Worm (Caenorhabditis elegans): ENCODE measurements around the gene F55G7.5.
"Not testable (repeated sequence)": the region's sequence is repeated elsewhere in the genome, so short reads cannot be mapped to it uniquely, and the experiment has no call there.

Gene F55G7.5

DNA sequence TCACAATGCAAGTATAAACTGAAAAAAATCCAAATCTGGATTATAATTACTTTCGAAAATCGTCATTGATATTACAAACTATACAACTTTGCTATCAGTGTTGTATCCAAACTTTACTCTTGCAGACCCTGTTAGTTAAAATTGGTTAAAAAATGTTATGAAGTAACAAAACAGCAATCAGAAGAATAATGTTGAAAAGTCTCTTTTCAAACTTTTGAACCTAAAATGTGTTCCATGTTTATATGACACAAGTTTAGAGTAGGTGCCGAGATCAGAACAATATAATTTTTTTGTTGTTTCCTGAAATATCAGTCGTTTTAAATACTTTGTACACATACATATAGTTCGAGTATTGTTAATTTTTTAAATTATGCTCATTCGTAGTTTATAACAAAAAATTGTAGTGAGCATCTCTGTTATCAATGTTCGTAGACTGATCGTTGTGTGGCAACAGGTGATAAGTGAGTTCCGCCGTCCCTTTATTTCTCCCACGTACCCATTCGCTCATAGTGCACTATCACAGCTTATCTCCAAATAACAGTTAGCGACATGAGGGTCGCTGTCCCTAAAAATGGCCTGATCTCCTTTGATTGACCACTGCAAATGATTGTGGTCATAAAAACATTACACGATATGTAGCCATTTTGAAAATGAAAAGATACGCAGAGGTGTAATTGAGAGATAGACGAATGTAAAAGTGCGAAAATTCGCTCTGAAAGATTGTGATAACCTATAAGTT lies 23.5 kb upstream of the F55G7.5 start (continued):
- TF ChIP-seq rcor-1 (GFP tag; IDR thresholded peaks at IDR 0.05) (no peak), chd-7 (tag; optimal IDR thresholded peaks at IDR 0.05) (peak; percentile 22), F49E8.2 (tag; optimal IDR thresholded peaks at IDR 0.05; ENCODE audit: insufficient read depth) (no peak), snpc-1.1 (tag; optimal IDR thresholded peaks at IDR 0.05; ENCODE audit: insufficient read depth) (no peak), T26A5.8 (tag; optimal IDR thresholded peaks at IDR 0.05) (no peak), madf-10 (tag; optimal IDR thresholded peaks at IDR 0.05) (peak; percentile 9), ztf-28 (GFP tag; IDR thresholded peaks at IDR 0.05) (no peak), dox-1 (GFP tag; IDR thresholded peaks at IDR 0.05) (no peak; the same call in 1 of the 2 replicates), ceh-100 (GFP tag; IDR thresholded peaks at IDR 0.05) (no peak), athp-1 (tag; optimal IDR thresholded peaks at IDR 0.05) (no peak), D2030.7 (GFP tag; IDR thresholded peaks at IDR 0.05) (no peak), ztf-22 (GFP tag; optimal IDR thresholded peaks at IDR 0.05) (peak; percentile 68), ztf-25 (GFP tag; IDR thresholded peaks at IDR 0.05) (no peak), Y56A3A.18 (GFP tag; IDR thresholded peaks at IDR 0.05) (no peak), nhr-80 (tag; optimal IDR thresholded peaks at IDR 0.05) (peak; percentile 94), mxl-1 (tag; optimal IDR thresholded peaks at IDR 0.05) (no peak), ama-1 (optimal IDR thresholded peaks at IDR 0.05) (no peak), ama-1 (GFP tag; optimal IDR thresholded peaks at IDR 0.05) (no peak), madf-8 (GFP tag; conservative IDR thresholded peaks at IDR 0.05) (no peak), ekl-4 (GFP tag; IDR thresholded peaks at IDR 0.05) (no peak), lin-40 (tag; optimal IDR thresholded peaks at IDR 0.05) (peak; percentile 8)

DNA sequence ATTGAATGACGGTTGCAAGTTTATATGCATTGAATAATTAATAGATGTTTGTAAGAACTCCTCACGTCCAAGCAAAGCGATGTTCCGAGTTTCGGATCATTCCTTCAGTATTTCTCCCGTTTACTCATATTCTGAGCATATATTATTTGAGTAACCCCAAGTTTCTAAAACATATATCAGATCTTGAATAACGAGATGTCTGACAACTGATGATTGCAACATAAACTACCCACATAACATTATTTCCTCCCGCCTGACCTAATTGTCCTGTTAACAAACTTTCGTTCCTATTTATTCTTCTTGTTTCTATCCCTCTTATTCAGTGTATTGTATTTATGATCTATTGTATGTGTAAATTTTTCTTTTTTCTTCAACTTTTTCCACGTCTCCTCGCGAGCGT lies 22.4 kb upstream of the F55G7.5 start, which contains the start of gene C49F5.13:
Gene C49F5.13 (plus strand): TSS at position 301 of the 400 bp plus-strand sequence.
- TF ChIP-seq egrh-3 (GFP tag; IDR thresholded peaks at IDR 0.05); lin-26 (GFP tag; IDR thresholded peaks at IDR 0.05); ztf-3 (GFP tag; optimal IDR thresholded peaks at IDR 0.05): not testable (repeated sequence)

DNA sequence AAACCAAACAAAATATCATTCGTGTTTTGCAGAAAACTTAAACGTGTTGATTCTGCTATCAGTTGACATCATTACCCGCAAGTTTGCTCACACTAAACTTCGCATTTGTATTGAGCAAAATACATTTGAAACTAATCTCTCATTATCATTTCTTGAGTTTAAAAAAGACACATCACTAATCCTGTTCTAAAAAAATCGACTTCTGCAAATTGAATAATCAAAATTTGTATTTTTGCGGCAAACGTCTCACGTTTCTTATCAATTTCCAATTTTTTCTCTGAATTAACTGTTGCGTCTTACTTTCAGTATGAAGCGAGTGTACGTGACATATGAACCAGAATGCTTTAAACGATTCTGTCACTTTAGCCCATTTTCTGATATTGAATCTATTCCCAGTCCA lies 21.1 kb upstream of the F55G7.5 start, which contains the start of gene C49F5.8:
Gene C49F5.8 (plus strand): TSS at position 301 of the 400 bp plus-strand sequence.
- TF ChIP-seq nhr-80 (tag; optimal IDR thresholded peaks at IDR 0.05) (peak; percentile 7), T26A5.8 (tag; optimal IDR thresholded peaks at IDR 0.05) (no peak)

- no peak for TF ChIP-seq gei-17 (GFP tag; optimal IDR thresholded peaks at IDR 0.05)
- no peak for TF ChIP-seq ztf-22 (GFP tag; optimal IDR thresholded peaks at IDR 0.05)
- TF ChIP-seq let-607 (tag; optimal IDR thresholded peaks at IDR 0.05): no peak
Observed at ce11 chrX:11957246-11957645, 18.5 kb upstream of the F55G7.5 start, which contains the start of gene T08D10.5. Gene T08D10.5 (plus strand): TSS chrX:11957546.

DNA sequence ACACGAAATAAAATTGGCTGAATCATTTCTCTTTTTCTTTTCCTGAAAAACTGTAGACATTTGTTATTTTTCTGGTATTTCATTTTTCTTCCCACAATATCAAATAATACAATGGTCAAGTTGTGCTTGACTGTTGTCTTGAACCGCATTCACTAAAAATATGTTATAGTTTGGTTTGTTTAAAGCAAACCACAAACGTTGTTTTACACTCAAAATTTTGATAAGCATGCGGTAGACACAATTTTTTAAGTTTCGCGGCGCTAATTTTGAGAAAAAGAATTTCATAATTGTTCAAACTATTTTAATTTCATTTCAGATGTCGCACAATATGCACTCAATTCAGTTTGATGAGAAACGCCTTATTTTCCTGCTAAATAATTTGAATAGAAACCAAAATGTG lies 16.4 kb upstream of the F55G7.5 start, which contains the start of gene T08D10.3:
Gene T08D10.3 (plus strand): TSS at position 301 of the 400 bp plus-strand sequence.
- TF ChIP-seq nhr-80 (tag; optimal IDR thresholded peaks at IDR 0.05): peak; percentile 8
- no peak for TF ChIP-seq akir-1 (GFP tag; optimal IDR thresholded peaks at IDR 0.05)

DNA sequence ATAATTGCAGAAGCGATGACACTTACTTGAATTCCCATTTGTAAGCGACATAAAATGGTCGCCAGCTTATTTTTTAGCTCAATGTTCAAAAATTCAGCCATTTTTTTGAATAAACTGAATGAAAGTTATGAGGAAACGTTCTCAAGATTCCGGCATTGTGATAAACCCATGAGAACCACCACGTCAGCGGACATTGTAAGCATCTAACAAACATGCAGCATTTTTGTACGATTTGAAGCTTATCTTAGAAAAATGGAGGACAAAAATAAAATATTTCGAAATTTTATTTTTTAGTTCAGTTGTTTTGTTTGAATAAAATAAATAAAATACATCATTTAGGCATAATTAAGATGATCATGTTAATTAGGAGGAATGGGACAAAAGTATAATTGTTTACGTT lies 14.5 kb upstream of the F55G7.5 start, which contains the start of gene T08D10.4:
Gene T08D10.4 (minus strand): TSS at position 101 of the 400 bp plus-strand sequence.
- TF ChIP-seq lir-1 (GFP tag; conservative IDR thresholded peaks at IDR 0.05) (no peak), ztf-22 (GFP tag; optimal IDR thresholded peaks at IDR 0.05) (no peak), ccch-3 (GFP tag; optimal IDR thresholded peaks at IDR 0.05) (no peak), madf-8 (GFP tag; conservative IDR thresholded peaks at IDR 0.05) (no peak), ceh-40 (GFP tag; IDR thresholded peaks at IDR 0.05) (no peak), aptf-2 (GFP tag; conservative IDR thresholded peaks at IDR 0.05) (no peak), xnd-1 (tag; optimal IDR thresholded peaks at IDR 0.05) (no peak), ZK185.1 (tag; optimal IDR thresholded peaks at IDR 0.05; ENCODE audit: poor library complexity, severe bottlenecking) (no peak), tbp1 (GFP tag; optimal IDR thresholded peaks at IDR 0.05) (no peak), hrde-1 (tag; optimal IDR thresholded peaks at IDR 0.05; ENCODE audit: borderline replicate concordance) (no peak), F52B5.7 (tag; optimal IDR thresholded peaks at IDR 0.05) (no peak), hlh-26 (GFP tag; conservative IDR thresholded peaks at IDR 0.05) (no peak), ztf-3 (GFP tag; optimal IDR thresholded peaks at IDR 0.05) (no peak), snpc-1.1 (tag; optimal IDR thresholded peaks at IDR 0.05; ENCODE audit: insufficient read depth) (no peak), ekl-4 (GFP tag; IDR thresholded peaks at IDR 0.05) (no peak)
